Fruit fly (Drosophila melanogaster): Measurements from ENCODE around the gene NO66.

The NO66 gene

DNA sequence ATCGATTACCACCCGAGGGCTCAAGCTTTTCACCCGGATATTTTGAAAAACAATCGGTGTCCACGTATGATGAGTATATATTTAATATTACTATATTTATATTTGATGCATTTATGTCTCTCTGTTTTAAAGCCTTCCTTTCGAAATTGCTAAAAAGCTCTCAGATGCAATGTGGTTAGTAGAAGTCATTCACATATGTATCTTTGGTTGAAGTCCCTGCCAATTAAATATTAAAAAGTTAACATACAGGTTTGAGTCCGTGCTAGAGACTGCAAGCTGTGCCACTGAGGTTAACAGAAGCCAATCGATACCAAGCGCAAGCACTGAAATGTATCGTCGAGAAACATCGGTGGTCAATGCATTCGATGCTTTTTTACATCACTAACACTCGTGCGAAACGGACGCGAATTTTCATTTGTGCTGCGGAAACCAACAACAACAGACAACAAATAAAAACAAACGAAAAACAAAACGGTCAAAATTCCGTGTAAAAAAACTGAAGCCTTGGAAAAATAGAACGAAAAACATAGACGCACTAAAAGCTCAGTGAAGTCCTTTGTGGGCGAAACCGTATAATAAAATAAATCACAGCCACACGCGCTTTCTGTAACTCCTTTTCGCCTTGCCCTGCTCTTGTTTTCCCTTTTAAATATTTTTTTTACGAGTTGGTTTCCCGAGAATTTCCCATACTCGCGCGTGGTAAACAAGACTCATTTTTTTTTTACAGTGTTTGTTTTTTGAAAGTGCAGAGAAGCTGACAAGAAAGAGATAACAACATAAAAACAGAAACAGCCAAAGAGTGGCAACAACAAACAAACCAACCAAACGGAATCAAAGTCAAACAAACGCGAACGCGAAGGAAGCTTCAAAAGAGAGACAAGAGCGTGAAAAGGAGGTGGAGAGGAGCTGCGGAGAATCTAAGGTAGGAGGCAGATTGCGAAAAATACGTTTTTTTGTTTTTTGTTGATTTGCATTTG lies 3.3 kb downstream of the NO66 start, which contains the start of gene norpA (continued):
- TF ChIP-seq sens-2 (GFP tag; IDR thresholded peaks at IDR 0.05) (no peak), unpg (GFP tag; optimal IDR thresholded peaks at IDR 0.05) (peak; percentile 21), CG2199 (GFP tag; IDR thresholded peaks at IDR 0.05) (no peak), CG11695 (GFP tag; IDR thresholded peaks at IDR 0.05) (no peak), tup (GFP tag; optimal IDR thresholded peaks at IDR 0.05) (no peak), crc (GFP tag; optimal IDR thresholded peaks at IDR 0.05) (peak; percentile 5), sc (optimal IDR thresholded peaks at IDR 0.05) (no peak), sc (GFP tag; optimal IDR thresholded peaks at IDR 0.05) (no peak), Meics (GFP tag; optimal IDR thresholded peaks at IDR 0.05) (peak; percentile 33), HmgD (GFP tag; optimal IDR thresholded peaks at IDR 0.05) (no peak), lbe (GFP tag; optimal IDR thresholded peaks at IDR 0.05) (no peak), Oli (tag; optimal IDR thresholded peaks at IDR 0.05) (peak; percentile 39), CG10959 (GFP tag; IDR thresholded peaks at IDR 0.05) (no peak), CG16813 (GFP tag; IDR thresholded peaks at IDR 0.05; ENCODE audit: partially characterized antibody) (peak; percentile 87), gro (GFP tag; optimal IDR thresholded peaks at IDR 0.05) (no peak), nau (GFP tag; optimal IDR thresholded peaks at IDR 0.05) (peak; percentile 40), Mrtf (GFP tag; IDR thresholded peaks at IDR 0.05) (no peak), CG3281 (GFP tag; optimal IDR thresholded peaks at IDR 0.05) (no peak), CG17359 (tag; optimal IDR thresholded peaks at IDR 0.05) (peak; percentile 19), CG12104 (GFP tag; optimal IDR thresholded peaks at IDR 0.05) (no peak), CHES-1-like (GFP tag; optimal IDR thresholded peaks at IDR 0.05) (no peak), scrt (GFP tag; optimal IDR thresholded peaks at IDR 0.05) (no peak), Lhr (GFP tag; optimal IDR thresholded peaks at IDR 0.05) (peak; percentile 45), CG13624 (GFP tag; optimal IDR thresholded peaks at IDR 0.05) (peak; percentile 10), CG1832 (GFP tag; optimal IDR thresholded peaks at IDR 0.05) (no peak), br (optimal IDR thresholded peaks at IDR 0.05) (no peak), CG16815 (GFP tag; optimal IDR thresholded peaks at IDR 0.05) (no peak), row (GFP tag; IDR thresholded peaks at IDR 0.05) (peak; percentile 53), CG18764 (GFP tag; optimal IDR thresholded peaks at IDR 0.05) (no peak), Ada2b (GFP tag; IDR thresholded peaks at IDR 0.05) (no peak), esg (GFP tag; conservative IDR thresholded peaks at IDR 0.05) (no peak), mirr (GFP tag; optimal IDR thresholded peaks at IDR 0.05) (no peak), zen (tag; optimal IDR thresholded peaks at IDR 0.05) (no peak), Hr3 (GFP tag; optimal IDR thresholded peaks at IDR 0.05) (no peak), Opbp (GFP tag; IDR thresholded peaks at IDR 0.05; ENCODE audit: partially characterized antibody) (peak; percentile 96), CG14965 (GFP tag; optimal IDR thresholded peaks at IDR 0.05; ENCODE audit: borderline replicate concordance) (no peak), Fer2 (tag; optimal IDR thresholded peaks at IDR 0.05) (no peak), CG11085 (GFP tag; IDR thresholded peaks at IDR 0.05) (no peak), Doc2 (GFP tag; IDR thresholded peaks at IDR 0.05) (no peak), Rfx (GFP tag; IDR thresholded peaks at IDR 0.05) (peak; percentile 59), lola (GFP tag; optimal IDR thresholded peaks at IDR 0.05) (no peak), CG1603 (tag; optimal IDR thresholded peaks at IDR 0.05) (peak; percentile 46), Sry-δ (GFP tag; optimal IDR thresholded peaks at IDR 0.05) (peak; percentile 89), peb (GFP tag; IDR thresholded peaks at IDR 0.05) (no peak), ham (GFP tag; IDR thresholded peaks at IDR 0.05) (no peak), vnd (GFP tag; IDR thresholded peaks at IDR 0.05; ENCODE audit: partially characterized antibody) (peak; percentile 83), CG6765 (GFP tag; optimal IDR thresholded peaks at IDR 0.05) (no peak), Pdp1 (GFP tag; optimal IDR thresholded peaks at IDR 0.05) (no peak), nmo (GFP tag; optimal IDR thresholded peaks at IDR 0.05) (no peak)

Measured in whole organism, embryonic.